Worm (Caenorhabditis elegans): ENCODE measurements around the gene F58B4.6.

Gene F58B4.6

ce11 chrV:10893510-10894128 is 31.2 kb upstream of the F58B4.6 start, which contains the start of gene F32D8.4:
Gene F32D8.4, minus strand, starts transcription at chrV:10893560.
- TF ChIP-seq nhr-21 (tag; optimal IDR thresholded peaks at IDR 0.05): no peak
- no peak for TF ChIP-seq mdl-1 (tag; optimal IDR thresholded peaks at IDR 0.05)
- no peak for TF ChIP-seq mab-5 (tag; optimal IDR thresholded peaks at IDR 0.05)
- TF ChIP-seq ama-1 (optimal IDR thresholded peaks at IDR 0.05): no peak
- no peak for TF ChIP-seq F13H6.1 (tag; optimal IDR thresholded peaks at IDR 0.05)
- no peak for TF ChIP-seq nhr-237 (tag; optimal IDR thresholded peaks at IDR 0.05)
- TF ChIP-seq skn-1 (tag; optimal IDR thresholded peaks at IDR 0.05): no peak
- TF ChIP-seq lin-13 (GFP tag; optimal IDR thresholded peaks at IDR 0.05): no peak
- no peak for TF ChIP-seq alr-1 (tag; optimal IDR thresholded peaks at IDR 0.05)
- no peak for TF ChIP-seq dmd-4 (tag; optimal IDR thresholded peaks at IDR 0.05)
- TF ChIP-seq nhr-77 (tag; optimal IDR thresholded peaks at IDR 0.05): no peak
- TF ChIP-seq elt-1 (tag; optimal IDR thresholded peaks at IDR 0.05): no peak

ce11 chrV:10894601-10895000 is 30.2 kb upstream of the F58B4.6 start, which contains the start of the genes F32D8.14 and F32D8.5:
Gene F32D8.14, minus strand, starts transcription at chrV:10894788.
Gene F32D8.5, plus strand, starts transcription at chrV:10894800.
- TF ChIP-seq sem-4 (tag; optimal IDR thresholded peaks at IDR 0.05): peak; percentile 74
- peak; percentile 73 for TF ChIP-seq ZK546.5 (tag; optimal IDR thresholded peaks at IDR 0.05)
- TF ChIP-seq ztf-4 (tag; optimal IDR thresholded peaks at IDR 0.05): peak; percentile 60
- TF ChIP-seq nhr-11 (tag; optimal IDR thresholded peaks at IDR 0.05): no peak
- TF ChIP-seq crh-2 (tag; optimal IDR thresholded peaks at IDR 0.05): peak; percentile 94
- no peak for TF ChIP-seq ztf-11 (tag; optimal IDR thresholded peaks at IDR 0.05)
- peak; percentile 88 for TF ChIP-seq unc-55 (GFP tag; optimal IDR thresholded peaks at IDR 0.05)
- TF ChIP-seq egl-27 (tag; optimal IDR thresholded peaks at IDR 0.05): peak; percentile 2
- TF ChIP-seq mab-5 (tag; optimal IDR thresholded peaks at IDR 0.05): peak; percentile 23
- TF ChIP-seq ceh-82 (tag; optimal IDR thresholded peaks at IDR 0.05): peak; percentile 29
- no peak for TF ChIP-seq nhr-12 (tag; optimal IDR thresholded peaks at IDR 0.05)
- TF ChIP-seq unc-62 (GFP tag; optimal IDR thresholded peaks at IDR 0.05): no peak
- TF ChIP-seq alr-1 (tag; optimal IDR thresholded peaks at IDR 0.05): no peak
- TF ChIP-seq mbf-1 (tag; optimal IDR thresholded peaks at IDR 0.05): no peak
- no peak for TF ChIP-seq skn-1 (tag; optimal IDR thresholded peaks at IDR 0.05)
- peak; percentile 81 for TF ChIP-seq gmeb-1 (tag; optimal IDR thresholded peaks at IDR 0.05)
- no peak for TF ChIP-seq nhr-237 (tag; optimal IDR thresholded peaks at IDR 0.05)
- TF ChIP-seq snpc-4 (tag; optimal IDR thresholded peaks at IDR 0.05): peak; percentile 75
- no peak for TF ChIP-seq ztf-1 (GFP tag; conservative IDR thresholded peaks at IDR 0.05)
- TF ChIP-seq nhr-129 (tag; optimal IDR thresholded peaks at IDR 0.05): peak; percentile 81
- no peak for TF ChIP-seq mdl-1 (tag; optimal IDR thresholded peaks at IDR 0.05)
- TF ChIP-seq blmp-1 (tag; optimal IDR thresholded peaks at IDR 0.05; ENCODE audit: insufficient read depth): peak; percentile 70
- peak; percentile 84 for TF ChIP-seq nhr-6 (tag; optimal IDR thresholded peaks at IDR 0.05)
- TF ChIP-seq peb-1 (tag; optimal IDR thresholded peaks at IDR 0.05): no peak
- peak; percentile 85 for TF ChIP-seq lin-13 (GFP tag; optimal IDR thresholded peaks at IDR 0.05)
- peak; percentile 84 for TF ChIP-seq sma-3 (GFP tag; optimal IDR thresholded peaks at IDR 0.05)
- no peak for TF ChIP-seq Y55F3AM.14 (GFP tag; optimal IDR thresholded peaks at IDR 0.05)
- peak; percentile 59 for TF ChIP-seq fos-1 (tag; optimal IDR thresholded peaks at IDR 0.05)
- TF ChIP-seq elt-3 (tag; optimal IDR thresholded peaks at IDR 0.05): no peak
- no peak for TF ChIP-seq aly-2 (tag; optimal IDR thresholded peaks at IDR 0.05)
- TF ChIP-seq lin-11 (tag; optimal IDR thresholded peaks at IDR 0.05): peak; percentile 56
- TF ChIP-seq dmd-4 (tag; optimal IDR thresholded peaks at IDR 0.05): no peak
- TF ChIP-seq zag-1 (tag; optimal IDR thresholded peaks at IDR 0.05): no peak
- no peak for TF ChIP-seq nhr-77 (tag; optimal IDR thresholded peaks at IDR 0.05)
- TF ChIP-seq nhr-25 (tag; optimal IDR thresholded peaks at IDR 0.05): peak; percentile 76
- peak; percentile 93 for TF ChIP-seq sma-9 (GFP tag; optimal IDR thresholded peaks at IDR 0.05)
- no peak for TF ChIP-seq sma-9 (tag; optimal IDR thresholded peaks at IDR 0.05)
- peak; percentile 93 for TF ChIP-seq C34F6.9 (tag; optimal IDR thresholded peaks at IDR 0.05)
- no peak for TF ChIP-seq unc-39 (tag; optimal IDR thresholded peaks at IDR 0.05)
- TF ChIP-seq nhr-10 (tag; optimal IDR thresholded peaks at IDR 0.05): no peak
- TF ChIP-seq nhr-23 (tag; optimal IDR thresholded peaks at IDR 0.05): no peak
- no peak for TF ChIP-seq elt-1 (tag; optimal IDR thresholded peaks at IDR 0.05)
- no peak for TF ChIP-seq ama-1 (optimal IDR thresholded peaks at IDR 0.05)
- no peak for TF ChIP-seq R02D3.7 (tag; optimal IDR thresholded peaks at IDR 0.05)
- no peak for TF ChIP-seq ceh-16 (tag; optimal IDR thresholded peaks at IDR 0.05)
- TF ChIP-seq lin-39 (tag; optimal IDR thresholded peaks at IDR 0.05): no peak
- peak; percentile 69 for TF ChIP-seq nhr-21 (tag; optimal IDR thresholded peaks at IDR 0.05)
- TF ChIP-seq lsy-2 (tag; optimal IDR thresholded peaks at IDR 0.05): peak; percentile 56 to 89
- peak; percentile 85 for TF ChIP-seq F13H6.1 (tag; optimal IDR thresholded peaks at IDR 0.05)

Data from whole organism, L2 larva.